Worm (Caenorhabditis elegans): ENCODE results near the gene sri-18.

DNA sequence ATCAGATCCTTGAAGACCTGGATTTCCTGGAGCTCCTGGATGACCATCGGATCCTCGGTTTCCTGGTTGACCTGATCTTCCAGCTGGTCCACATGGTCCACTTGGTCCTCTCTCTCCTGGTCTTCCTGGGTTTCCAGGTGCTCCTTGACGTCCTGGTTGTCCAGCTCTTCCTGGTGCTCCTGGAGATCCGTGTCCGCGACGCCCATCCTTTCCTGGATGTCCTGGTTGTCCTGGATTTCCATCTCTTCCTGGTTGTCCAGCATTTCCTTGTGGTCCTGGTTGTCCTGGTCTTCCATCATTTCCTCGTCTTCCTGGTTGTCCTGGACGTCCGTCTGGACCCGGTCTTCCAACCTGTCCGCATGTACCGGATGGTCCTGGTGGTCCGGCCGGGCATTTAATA lies 31.5 kb upstream of the sri-18 start:
- TF ChIP-seq scrt-1 (GFP tag; IDR thresholded peaks at IDR 0.05) (no peak), ceh-36 (tag; optimal IDR thresholded peaks at IDR 0.05) (no peak)

Data from whole organism, early embryonic.